Worm (Caenorhabditis elegans) whole organism, L1 larva: ENCODE results near the gene F12F6.7.
A peak's percentile ranks its signal among the peaks of the same experiment; 100 is the strongest.

Experiments
- C16A3.4 ChIP-seq: fragments of 150-350 bp; optimal IDR thresholded peaks from 2 replicates; lab custom pipeline; 2014; ENCODE audit warnings: missing biosample characterization, missing genetic modification characterization
- C34B4.2 ChIP-seq: sonication (generic microtip); optimal IDR thresholded peaks from 2 replicates; lab custom pipeline; 2017; ENCODE audit warnings: mild to moderate bottlenecking, missing genetic modification characterization, missing compliant biosample characterization
- aly-2 ChIP-seq: fragments of 150-350 bp; optimal IDR thresholded peaks from 2 replicates; lab custom pipeline; 2014; ENCODE audit warnings: missing biosample characterization, missing genetic modification characterization
- ceh-63 ChIP-seq: fragments of 200-800 bp; sonication (Bioruptor generic); optimal IDR thresholded peaks from 2 replicates; lab custom pipeline; 2018; ENCODE audit warnings: mild to moderate bottlenecking, missing genetic modification characterization, missing compliant biosample characterization
- ceh-8 ChIP-seq: fragments of 200-800 bp; sonication (Bioruptor generic); optimal IDR thresholded peaks from 2 replicates; lab custom pipeline; 2018; ENCODE audit warnings: mild to moderate bottlenecking, missing genetic modification characterization, moderate library complexity, missing compliant biosample characterization
- ces-1 ChIP-seq: fragments of 150-350 bp; optimal IDR thresholded peaks from 2 replicates; lab custom pipeline; 2014; ENCODE audit warnings: missing biosample characterization, missing genetic modification reagents, missing genetic modification characterization
- dpl-1 ChIP-seq, 3 experiments: fragments of 150-350 bp in 2 of 3; sonication (generic microtip) in 1 of 3; optimal IDR thresholded peaks; 2 replicates each; lab custom pipeline; 2014 to 2017; ENCODE audit warnings: missing biosample characterization in 3 of 3, missing genetic modification characterization in 3 of 3, missing genetic modification reagents in 3 of 3
- dsc-1 ChIP-seq: sonication (generic microtip); optimal IDR thresholded peaks from 2 replicates; lab custom pipeline; 2016; ENCODE audit warnings: mild to moderate bottlenecking, missing genetic modification characterization, missing compliant biosample characterization
- efl-1 ChIP-seq, 4 experiments: fragments of 150-350 bp; optimal IDR thresholded peaks in 3 of 4; peaks in 1 of 4; 1 replicate in 1 of 4; 2 replicates in 3 of 4; lab custom pipeline; 2014; ENCODE audit warnings: missing biosample characterization in 2 of 4, missing genetic modification characterization in 2 of 4, missing genetic modification reagents in 2 of 4
- efl-3 ChIP-seq: fragments of 200-800 bp; sonication (Bioruptor generic); optimal IDR thresholded peaks from 2 replicates; lab custom pipeline; 2018; ENCODE audit warnings: mild to moderate bottlenecking, missing genetic modification characterization, missing compliant biosample characterization
- elt-2 ChIP-seq: sonication (generic microtip); optimal IDR thresholded peaks from 2 replicates; lab custom pipeline; 2016; ENCODE audit warnings: missing genetic modification characterization, mild to moderate bottlenecking, inconsistent platforms, missing compliant biosample characterization, missing genetic modification reagents
- ets-5 ChIP-seq: fragments of 200-800 bp; sonication (Bioruptor generic); IDR thresholded peaks from 2 replicates; pipeline ENCODE4 v1.3.6; 2022; ENCODE audit warnings: missing genetic modification characterization, missing compliant biosample characterization
- fkh-4 ChIP-seq: sonication (generic microtip); optimal IDR thresholded peaks from 2 replicates; lab custom pipeline; 2016; ENCODE audit warnings: missing compliant biosample characterization, missing genetic modification characterization, borderline replicate concordance
- grh-1 ChIP-seq: fragments of 200-800 bp; sonication (Bioruptor generic); IDR thresholded peaks from 2 replicates; pipeline ENCODE4 v1.3.6; 2022; ENCODE audit warnings: missing genetic modification reagents, missing genetic modification characterization, missing compliant biosample characterization
- hlh-17 ChIP-seq: fragments of 200-800 bp; sonication (Bioruptor generic); optimal IDR thresholded peaks from 2 replicates; lab custom pipeline; 2018; ENCODE audit warnings: missing genetic modification characterization, mild to moderate bottlenecking, missing compliant biosample characterization, moderate library complexity, borderline replicate concordance
- isw-1 ChIP-seq: fragments of 200-800 bp; sonication (Bioruptor generic); IDR thresholded peaks from 2 replicates; pipeline ENCODE4 v1.3.6; 2022; ENCODE audit warnings: missing genetic modification characterization, missing compliant biosample characterization
- jun-1 ChIP-seq: fragments of 150-350 bp; optimal IDR thresholded peaks from 2 replicates; lab custom pipeline; 2014; ENCODE audit warnings: missing biosample characterization, missing genetic modification reagents, missing genetic modification characterization
- lin-14 ChIP-seq: fragments of 200-800 bp; sonication (Bioruptor generic); optimal IDR thresholded peaks from 2 replicates; lab custom pipeline; 2018; ENCODE audit warnings: mild to moderate bottlenecking, missing genetic modification characterization, moderate library complexity, missing compliant biosample characterization
- lin-15B ChIP-seq: fragments of 150-350 bp; sonication (generic microtip); optimal IDR thresholded peaks from 3 replicates; lab custom pipeline; 2014; ENCODE audit warnings: missing biosample characterization, missing genetic modification characterization
- lir-3 ChIP-seq: sonication (generic microtip); optimal IDR thresholded peaks from 2 replicates; lab custom pipeline; 2016; ENCODE audit warnings: mild to moderate bottlenecking, missing genetic modification characterization, moderate library complexity, missing compliant biosample characterization; ENCODE audit not compliant: poor library complexity
- lsy-2 ChIP-seq, 2 experiments: fragments of 150-350 bp; optimal IDR thresholded peaks; 2 replicates each; lab custom pipeline; 2014; ENCODE audit warnings: missing biosample characterization in 2 of 2, missing genetic modification characterization in 2 of 2
- mef-2 ChIP-seq: fragments of 150-350 bp; optimal IDR thresholded peaks from 2 replicates; lab custom pipeline; 2014; ENCODE audit warnings: missing biosample characterization, missing genetic modification characterization
- nhr-11 ChIP-seq: fragments of 150-350 bp; optimal IDR thresholded peaks from 2 replicates; lab custom pipeline; 2014; ENCODE audit warnings: missing biosample characterization, missing genetic modification characterization
- nhr-12 ChIP-seq: sonication (generic microtip); optimal IDR thresholded peaks from 2 replicates; lab custom pipeline; 2017; ENCODE audit warnings: missing biosample characterization, missing genetic modification characterization
- nhr-237 ChIP-seq: fragments of 150-350 bp; optimal IDR thresholded peaks from 2 replicates; lab custom pipeline; 2014; ENCODE audit warnings: missing biosample characterization, missing genetic modification characterization
- nhr-76 ChIP-seq: sonication (generic microtip); optimal IDR thresholded peaks from 2 replicates; lab custom pipeline; 2017; ENCODE audit warnings: missing biosample characterization, missing genetic modification characterization
- nhr-84 ChIP-seq: sonication (generic microtip); optimal IDR thresholded peaks from 2 replicates; lab custom pipeline; 2017; ENCODE audit warnings: missing biosample characterization, missing genetic modification characterization
- nhr-85 ChIP-seq: sonication (generic microtip); peaks from one replicate; lab custom pipeline; 2016; ENCODE audit warnings: missing genetic modification characterization, inconsistent platforms, missing compliant biosample characterization
- nhr-90 ChIP-seq: sonication (generic microtip); optimal IDR thresholded peaks from 2 replicates; lab custom pipeline; 2016; ENCODE audit warnings: mild to moderate bottlenecking, missing genetic modification characterization, missing compliant biosample characterization; ENCODE audit not compliant: poor library complexity
- pag-3 ChIP-seq: sonication (generic microtip); optimal IDR thresholded peaks from 2 replicates; lab custom pipeline; 2017; ENCODE audit warnings: missing genetic modification characterization, mild to moderate bottlenecking, missing compliant biosample characterization, antibody characterized with exemption, borderline replicate concordance; ENCODE audit not compliant: insufficient read depth
- pax-3 ChIP-seq: fragments of 200-800 bp; sonication (Bioruptor generic); optimal IDR thresholded peaks from 2 replicates; lab custom pipeline; 2018; ENCODE audit warnings: mild to moderate bottlenecking, missing genetic modification characterization, moderate library complexity, missing compliant biosample characterization
- skn-1 ChIP-seq: fragments of 150-350 bp; optimal IDR thresholded peaks from 2 replicates; lab custom pipeline; 2014; ENCODE audit warnings: missing biosample characterization, missing genetic modification characterization
- snu-23 ChIP-seq: sonication (generic microtip); optimal IDR thresholded peaks from 2 replicates; lab custom pipeline; 2016; ENCODE audit warnings: missing genetic modification characterization, missing compliant biosample characterization
- sptf-1 ChIP-seq: fragments of 150-350 bp; optimal IDR thresholded peaks from 2 replicates; lab custom pipeline; 2014; ENCODE audit warnings: missing biosample characterization, missing genetic modification characterization
- sup-37 ChIP-seq: fragments of 200-800 bp; sonication (Bioruptor generic); optimal IDR thresholded peaks from 2 replicates; lab custom pipeline; 2018; ENCODE audit warnings: mild to moderate bottlenecking, missing genetic modification characterization, missing compliant biosample characterization
- swsn-7 ChIP-seq: sonication (generic microtip); optimal IDR thresholded peaks from 2 replicates; lab custom pipeline; 2016; ENCODE audit warnings: missing genetic modification characterization, missing compliant biosample characterization
- tbx-2 ChIP-seq: sonication (generic microtip); optimal IDR thresholded peaks from 2 replicates; lab custom pipeline; 2016; ENCODE audit warnings: missing genetic modification characterization, missing compliant biosample characterization
- unc-130 ChIP-seq: fragments of 150-350 bp; optimal IDR thresholded peaks from 2 replicates; lab custom pipeline; 2017; ENCODE audit warnings: missing biosample characterization, missing genetic modification characterization, inconsistent platforms
- unc-86 ChIP-seq: sonication (generic microtip); optimal IDR thresholded peaks from 2 replicates; lab custom pipeline; 2016; ENCODE audit warnings: missing genetic modification characterization, missing compliant biosample characterization
- vab-15 ChIP-seq: sonication (generic microtip); optimal IDR thresholded peaks from 2 replicates; lab custom pipeline; 2017; ENCODE audit warnings: missing genotype, mild to moderate bottlenecking, missing genetic modification characterization, missing compliant biosample characterization
- zag-1 ChIP-seq: fragments of 150-350 bp; optimal IDR thresholded peaks from 2 replicates; lab custom pipeline; 2014; ENCODE audit warnings: missing biosample characterization, missing genetic modification characterization
- zip-4 ChIP-seq: fragments of 200-800 bp; sonication (Bioruptor generic); optimal IDR thresholded peaks from 2 replicates; lab custom pipeline; 2018; ENCODE audit warnings: mild to moderate bottlenecking, missing genetic modification characterization, moderate library complexity, missing compliant biosample characterization

The F12F6.7 gene

ce11 chrIV:11594191-11594673 lies 32.6 kb upstream of the F12F6.7 start, which contains the start of gene mig-38 (continued):
- TF ChIP-seq hlh-17 (GFP tag; lab: Kevin White, UChicago) (no peak), vab-15 (tag; lab: Kevin White, UChicago) (no peak), ceh-8 (GFP tag; lab: Kevin White, UChicago) (no peak), pag-3 (tag; lab: Kevin White, UChicago) (no peak), skn-1 (tag; lab: Kevin White, UChicago) (peak; percentile 13), dpl-1 (GFP tag; optimal IDR thresholded peaks at IDR 0.05; lab: Kevin White, UChicago) (peak in 1 of 3 experiments; percentile 15), nhr-76 (tag; lab: Kevin White, UChicago) (no peak), lin-14 (GFP tag; lab: Kevin White, UChicago) (peak; percentile 75), ceh-63 (no peak), lir-3 (tag; lab: Kevin White, UChicago) (peak; percentile 51), sptf-1 (tag; lab: Kevin White, UChicago) (no peak), jun-1 (tag; lab: Kevin White, UChicago) (no peak), ets-5 (GFP tag; lab: Robert Waterston, UW) (no peak), mef-2 (tag; lab: Kevin White, UChicago) (no peak), efl-3 (peak; percentile 48), fkh-4 (no peak), zip-4 (GFP tag; lab: Kevin White, UChicago) (no peak), efl-1 (optimal IDR thresholded peaks at IDR 0.05; lab: Kevin White, UChicago) (peak in 1 of 2 experiments; percentile 24), efl-1 (GFP tag; optimal IDR thresholded peaks at IDR 0.05 in 1 of 2; lab: Kevin White, UChicago) (no peak), nhr-11 (no peak), swsn-7 (tag; lab: Kevin White, UChicago) (peak; percentile 39), sup-37 (GFP tag; lab: Kevin White, UChicago) (no peak), isw-1 (GFP tag; lab: Robert Waterston, UW) (0 out of 2 replicates have a peak, but pooled peaks have one; percentile 1), nhr-12 (tag; lab: Kevin White, UChicago) (no peak), aly-2 (tag; lab: Kevin White, UChicago) (peak; percentile 19), nhr-84 (tag; lab: Kevin White, UChicago) (no peak), zag-1 (tag; lab: Kevin White, UChicago) (no peak), pax-3 (tag; lab: Kevin White, UChicago) (no peak), tbx-2 (tag; lab: Kevin White, UChicago) (peak; percentile 14), nhr-237 (tag; lab: Kevin White, UChicago) (no peak), dsc-1 (tag; lab: Kevin White, UChicago) (peak; percentile 29), lsy-2 (tag; optimal IDR thresholded peaks at IDR 0.05; lab: Kevin White, UChicago) (peak; percentile 34 to 42), lin-15B (tag; lab: Kevin White, UChicago) (no peak), C34B4.2 (tag; lab: Kevin White, UChicago) (no peak), nhr-90 (tag; lab: Kevin White, UChicago) (no peak), elt-2 (tag; lab: Kevin White, UChicago) (peak; percentile 25), C16A3.4 (tag; lab: Kevin White, UChicago) (no peak), ces-1 (GFP tag; lab: Kevin White, UChicago) (no peak), unc-130 (no peak), snu-23 (GFP tag; lab: Kevin White, UChicago) (peak; percentile 51), nhr-85 (tag; lab: Kevin White, UChicago) (peak; percentile 65), unc-86 (tag; lab: Kevin White, UChicago) (peak; percentile 44), grh-1 (GFP tag; lab: Robert Waterston, UW) (no peak)
